Fruit fly (Drosophila melanogaster) whole organism, embryonic: Measurements from ENCODE around the gene alpha-Man-Ic.

ENCODE experiments used
- Antp ChIP-seq: fragments of 200-800 bp; sonication (Bioruptor generic); optimal IDR thresholded peaks from 3 replicates; lab custom pipeline; 2016; ENCODE audit warnings: missing biosample characterization, missing genetic modification characterization
- Bdp1 ChIP-seq: fragments of 200-800 bp; sonication (Bioruptor generic); optimal IDR thresholded peaks from 3 replicates; lab custom pipeline; 2016; ENCODE audit warnings: missing biosample characterization, missing genetic modification characterization
- CG11247 ChIP-seq: fragments of 200-800 bp; sonication (Bioruptor generic); IDR thresholded peaks from 2 replicates; pipeline ENCODE4 v1.3.6; 2022; ENCODE audit warnings: missing biosample characterization, missing genetic modification characterization
- CG11560 ChIP-seq: fragments of 200-800 bp; sonication (Bioruptor generic); IDR thresholded peaks from 3 replicates; pipeline ENCODE4 v1.3.6; 2022; ENCODE audit warnings: missing biosample characterization, missing genetic modification characterization
- CG11723 ChIP-seq: fragments of 200-800 bp; sonication (Bioruptor generic); optimal IDR thresholded peaks from 2 replicates; lab custom pipeline; 2017; ENCODE audit warnings: missing biosample characterization, mild to moderate bottlenecking, missing genetic modification characterization
- CG13894 ChIP-seq: fragments of 200-800 bp; sonication (Bioruptor generic); optimal IDR thresholded peaks from 3 replicates; lab custom pipeline; 2018; ENCODE audit warnings: missing biosample characterization, mild to moderate bottlenecking, missing genetic modification characterization, moderate library complexity
- CG14441 ChIP-seq: fragments of 200-800 bp; sonication (Bioruptor generic); IDR thresholded peaks from 2 replicates; pipeline ENCODE4 v1.3.6; 2022; ENCODE audit warnings: missing biosample characterization, missing genetic modification characterization
- CG1602 ChIP-seq: fragments of 200-800 bp; sonication (Bioruptor generic); optimal IDR thresholded peaks from 3 replicates; lab custom pipeline; 2016; ENCODE audit warnings: missing biosample characterization, missing genetic modification characterization
- CG17912 ChIP-seq: fragments of 200-800 bp; sonication (Bioruptor generic); optimal IDR thresholded peaks from 2 replicates; lab custom pipeline; 2018; ENCODE audit warnings: missing biosample characterization, mild to moderate bottlenecking, missing genetic modification characterization
- CG18476 ChIP-seq: fragments of 200-800 bp; sonication (Bioruptor generic); optimal IDR thresholded peaks from 2 replicates; lab custom pipeline; 2016; ENCODE audit warnings: missing biosample characterization, mild to moderate bottlenecking, missing genetic modification characterization
- CG31224 ChIP-seq: fragments of 200-800 bp; sonication (Bioruptor generic); IDR thresholded peaks from 2 replicates; pipeline ENCODE4 v1.3.6; 2022; ENCODE audit warnings: missing biosample characterization, missing genetic modification characterization
- CG3281 ChIP-seq: fragments of 200-800 bp; sonication (Bioruptor generic); optimal IDR thresholded peaks from 3 replicates; lab custom pipeline; 2017; ENCODE audit warnings: missing biosample characterization, mild to moderate bottlenecking, missing genetic modification characterization
- CG4820 ChIP-seq: fragments of 200-800 bp; sonication (Bioruptor generic); optimal IDR thresholded peaks from 3 replicates; lab custom pipeline; 2016; ENCODE audit warnings: missing biosample characterization, missing genetic modification characterization
- CG6254 ChIP-seq: fragments of 200-800 bp; sonication (Bioruptor generic); optimal IDR thresholded peaks from 3 replicates; lab custom pipeline; 2017; ENCODE audit warnings: mild to moderate bottlenecking, missing biosample characterization, missing genetic modification reagents, missing genetic modification characterization
- CG6813 ChIP-seq: fragments of 200-800 bp; sonication (Bioruptor generic); optimal IDR thresholded peaks from 2 replicates; lab custom pipeline; 2017; ENCODE audit warnings: missing biosample characterization, missing genetic modification characterization, mild to moderate bottlenecking, moderate library complexity, missing genetic modification reagents
- CG7987 ChIP-seq: fragments of 200-800 bp; sonication (Bioruptor generic); optimal IDR thresholded peaks from 2 replicates; lab custom pipeline; 2018; ENCODE audit warnings: missing biosample characterization, mild to moderate bottlenecking, missing genetic modification characterization, moderate library complexity
- CG9817 ChIP-seq: fragments of 200-800 bp; sonication (Bioruptor generic); optimal IDR thresholded peaks from 2 replicates; lab custom pipeline; 2018; ENCODE audit warnings: missing biosample characterization, mild to moderate bottlenecking, missing genetic modification characterization, moderate library complexity
- Dek ChIP-seq: fragments of 200-800 bp; sonication (Bioruptor generic); optimal IDR thresholded peaks from 3 replicates; lab custom pipeline; 2019; ENCODE audit warnings: missing biosample characterization, mild to moderate bottlenecking, missing genetic modification characterization, moderate library complexity
- Dip2 ChIP-seq: fragments of 200-800 bp; sonication (Bioruptor generic); IDR thresholded peaks from 2 replicates; pipeline ENCODE4 v1.3.6; 2022; ENCODE audit warnings: missing biosample characterization, missing genetic modification characterization
- Dll ChIP-seq: fragments of 200-800 bp; sonication (Bioruptor generic); IDR thresholded peaks from 4 replicates; pipeline ENCODE4 v1.3.6; 2022; ENCODE audit warnings: missing biosample characterization, missing genetic modification characterization; ENCODE audit not compliant: partially characterized antibody
- Eip74EF ChIP-seq, 2 experiments: fragments of 200-800 bp in 1 of 2; fragments of >200 bp in 1 of 2; sonication (Bioruptor generic) in 1 of 2; optimal IDR thresholded peaks; 2 replicates each; lab custom pipeline; 2017 to 2019; ENCODE audit warnings: missing biosample characterization in 2 of 2, missing genetic modification characterization in 2 of 2, mild to moderate bottlenecking in 1 of 2, moderate library complexity in 1 of 2
- Ets65A ChIP-seq: fragments of 200-800 bp; sonication (Bioruptor generic); peaks from one replicate; lab custom pipeline; 2016; ENCODE audit warnings: missing biosample characterization, missing genetic modification characterization
- H2.0 ChIP-seq: fragments of 200-800 bp; sonication (Bioruptor generic); IDR thresholded peaks from 2 replicates; pipeline ENCODE4 v1.3.6; 2022; ENCODE audit warnings: missing biosample characterization, missing genetic modification characterization
- HmgD ChIP-seq: fragments of 200-800 bp; sonication (Bioruptor generic); optimal IDR thresholded peaks from 3 replicates; lab custom pipeline; 2016; ENCODE audit warnings: missing biosample characterization, missing genetic modification characterization
- Jarid2 ChIP-seq: fragments of 200-800 bp; sonication (Bioruptor generic); optimal IDR thresholded peaks from 3 replicates; lab custom pipeline; 2017; ENCODE audit warnings: mild to moderate bottlenecking, missing biosample characterization, missing genetic modification reagents, missing genetic modification characterization
- Lpt ChIP-seq: fragments of >200 bp; optimal IDR thresholded peaks from 2 replicates; lab custom pipeline; 2018; ENCODE audit warnings: missing biosample characterization, missing genetic modification characterization
- NC2α ChIP-seq: fragments of 200-800 bp; sonication (Bioruptor generic); optimal IDR thresholded peaks from 2 replicates; lab custom pipeline; 2016; ENCODE audit warnings: missing biosample characterization, missing genetic modification characterization
- Neu2 ChIP-seq: fragments of 200-800 bp; sonication (Bioruptor generic); optimal IDR thresholded peaks from 3 replicates; lab custom pipeline; 2016; ENCODE audit warnings: missing biosample characterization, missing genetic modification characterization, borderline replicate concordance
- Oaz ChIP-seq: fragments of 200-800 bp; sonication (Bioruptor generic); IDR thresholded peaks from 2 replicates; pipeline ENCODE4 v1.3.6; 2022; ENCODE audit warnings: missing biosample characterization, missing genetic modification characterization
- Scr ChIP-seq: fragments of 200-800 bp; sonication (Bioruptor generic); IDR thresholded peaks from 2 replicates; pipeline ENCODE4 v1.3.6; 2022; ENCODE audit warnings: missing biosample characterization, missing genetic modification characterization; ENCODE audit not compliant: partially characterized antibody
- Side ChIP-seq: fragments of 200-800 bp; sonication (Bioruptor generic); optimal IDR thresholded peaks from 2 replicates; lab custom pipeline; 2016; ENCODE audit warnings: missing biosample characterization, missing genetic modification characterization
- Sox100B ChIP-seq: fragments of 200-800 bp; sonication (Bioruptor generic); optimal IDR thresholded peaks from 3 replicates; lab custom pipeline; 2018; ENCODE audit warnings: missing biosample characterization, mild to moderate bottlenecking, missing genetic modification characterization
- Spps ChIP-seq: fragments of 200-800 bp; sonication (Bioruptor generic); optimal IDR thresholded peaks from 2 replicates; lab custom pipeline; 2018; ENCODE audit warnings: missing biosample characterization, mild to moderate bottlenecking, missing genetic modification characterization
- btn ChIP-seq: fragments of 200-800 bp; sonication (Bioruptor generic); optimal IDR thresholded peaks from 2 replicates; lab custom pipeline; 2016; ENCODE audit warnings: missing biosample characterization, missing genetic modification characterization
- crc ChIP-seq: fragments of 200-800 bp; sonication (Bioruptor generic); optimal IDR thresholded peaks from 2 replicates; lab custom pipeline; 2016; ENCODE audit warnings: missing biosample characterization, missing genetic modification characterization
- dmrt11E ChIP-seq: fragments of 200-800 bp; sonication (Bioruptor generic); optimal IDR thresholded peaks from 3 replicates; lab custom pipeline; 2018; ENCODE audit warnings: missing biosample characterization, mild to moderate bottlenecking, missing genetic modification characterization, moderate library complexity
- ems ChIP-seq: fragments of 200-800 bp; sonication (Bioruptor generic); optimal IDR thresholded peaks from 3 replicates; lab custom pipeline; 2016; ENCODE audit warnings: missing biosample characterization, missing genetic modification characterization
- en ChIP-seq: fragments of 200-800 bp; sonication (Bioruptor generic); optimal IDR thresholded peaks from 2 replicates; lab custom pipeline; 2016; ENCODE audit warnings: missing biosample characterization, missing genetic modification characterization
- gcm2 ChIP-seq: fragments of 200-800 bp; sonication (Bioruptor generic); optimal IDR thresholded peaks from 2 replicates; lab custom pipeline; 2016; ENCODE audit warnings: missing biosample characterization, missing genetic modification characterization
- gem ChIP-seq: fragments of 200-800 bp; sonication (Bioruptor generic); optimal IDR thresholded peaks from 2 replicates; lab custom pipeline; 2019; ENCODE audit warnings: missing biosample characterization, mild to moderate bottlenecking, missing genetic modification characterization, moderate library complexity
- gro ChIP-seq: fragments of 200-800 bp; sonication (Bioruptor generic); optimal IDR thresholded peaks from 2 replicates; lab custom pipeline; 2016; ENCODE audit warnings: missing biosample characterization, missing genetic modification characterization
- hbn ChIP-seq: fragments of 200-800 bp; sonication (Bioruptor generic); IDR thresholded peaks from 2 replicates; pipeline ENCODE4 v1.3.6; 2022; ENCODE audit warnings: missing biosample characterization, missing genetic modification characterization; ENCODE audit not compliant: partially characterized antibody
- jumu ChIP-seq: fragments of 200-800 bp; sonication (Bioruptor generic); optimal IDR thresholded peaks from 3 replicates; lab custom pipeline; 2016; ENCODE audit warnings: missing biosample characterization, missing genetic modification characterization
- lab ChIP-seq: fragments of 200-800 bp; sonication (Bioruptor generic); optimal IDR thresholded peaks from 3 replicates; lab custom pipeline; 2017; ENCODE audit warnings: missing biosample characterization, missing genetic modification characterization, mild to moderate bottlenecking, moderate library complexity, missing genetic modification reagents
- lmd ChIP-seq: fragments of 200-800 bp; sonication (Bioruptor generic); IDR thresholded peaks from 2 replicates; pipeline ENCODE4 v1.3.6; 2022; ENCODE audit warnings: missing biosample characterization, missing genetic modification characterization
- maf-S ChIP-seq: fragments of 200-800 bp; sonication (Bioruptor generic); optimal IDR thresholded peaks from 2 replicates; lab custom pipeline; 2016; ENCODE audit warnings: missing biosample characterization, missing genetic modification characterization
- mld ChIP-seq: fragments of 200-800 bp; sonication (Bioruptor generic); IDR thresholded peaks from 3 replicates; pipeline ENCODE4 v1.3.6; 2022; ENCODE audit warnings: missing biosample characterization, missing genetic modification characterization; ENCODE audit not compliant: partially characterized antibody
- repo ChIP-seq: fragments of 200-800 bp; sonication (Bioruptor generic); optimal IDR thresholded peaks from 2 replicates; lab custom pipeline; 2016; ENCODE audit warnings: missing biosample characterization, missing genetic modification characterization
- ssp ChIP-seq: fragments of 200-800 bp; sonication (Bioruptor generic); IDR thresholded peaks from 2 replicates; pipeline ENCODE4 v1.3.6; 2022; ENCODE audit warnings: missing biosample characterization, missing genetic modification characterization
- tx ChIP-seq: fragments of 200-800 bp; sonication (Bioruptor generic); optimal IDR thresholded peaks from 2 replicates; lab custom pipeline; 2016; ENCODE audit warnings: missing biosample characterization, missing genetic modification characterization
- usp ChIP-seq: fragments of >200 bp; optimal IDR thresholded peaks from 2 replicates; lab custom pipeline; 2017; ENCODE audit warnings: missing biosample characterization, missing genetic modification characterization
- wek ChIP-seq: fragments of 200-800 bp; sonication (Bioruptor generic); optimal IDR thresholded peaks from 3 replicates; lab custom pipeline; 2018; ENCODE audit warnings: missing biosample characterization, mild to moderate bottlenecking, missing genetic modification characterization, moderate library complexity

alpha-Man-Ic gene

DNA sequence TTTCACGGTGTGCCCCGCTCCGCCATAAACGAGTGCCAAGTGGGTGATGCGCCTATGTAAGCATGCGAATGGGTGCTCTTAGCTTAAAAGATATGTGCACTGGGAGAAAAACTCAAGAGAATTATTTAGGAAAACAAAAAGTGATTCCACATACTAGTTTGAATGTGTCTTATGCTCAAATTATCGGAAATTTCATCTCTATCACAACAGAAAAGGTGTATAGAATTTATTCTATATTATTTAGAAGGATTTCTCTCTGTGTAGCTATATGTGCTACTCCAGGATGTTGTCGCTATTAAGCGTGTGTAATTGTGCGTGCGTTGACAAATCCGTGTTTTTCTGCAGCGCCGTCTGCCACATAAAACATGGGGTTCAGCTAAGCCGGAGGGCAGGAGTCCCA lies 29.1 kb upstream of the alpha-Man-Ic start (continued):
- TF ChIP-seq CG31224 (GFP tag; lab: Robert Waterston, UW) (0 out of 2 replicates have a peak, but pooled peaks have one; percentile 15), CG4820 (GFP tag; lab: Kevin White, UChicago) (no peak), Dll (GFP tag; lab: Robert Waterston, UW) (no peak), repo (GFP tag; lab: Kevin White, UChicago) (no peak), Dek (tag; lab: Kevin White, UChicago) (no peak), ssp (GFP tag; lab: Robert Waterston, UW) (no peak), CG6813 (GFP tag; lab: Kevin White, UChicago) (no peak), usp (GFP tag; lab: Kevin White, UChicago) (no peak), mld (GFP tag; lab: Robert Waterston, UW) (no peak), maf-S (GFP tag; lab: Kevin White, UChicago) (no peak), CG3281 (GFP tag; lab: Kevin White, UChicago) (peak; percentile 3), btn (GFP tag; lab: Kevin White, UChicago) (no peak), gcm2 (GFP tag; lab: Kevin White, UChicago) (no peak), Antp (no peak), H2.0 (GFP tag; lab: Robert Waterston, UW) (no peak), CG11247 (GFP tag; lab: Robert Waterston, UW) (0 out of 2 replicates have a peak, but pooled peaks have one; percentile 29), Scr (GFP tag; lab: Robert Waterston, UW) (no peak), tx (no peak), CG17912 (GFP tag; lab: Kevin White, UChicago) (no peak), Lpt (GFP tag; lab: Kevin White, UChicago) (no peak), en (GFP tag; lab: Kevin White, UChicago) (no peak), CG14441 (GFP tag; lab: Robert Waterston, UW) (0 out of 2 replicates have a peak, but pooled peaks have one; percentile 26), CG11560 (tag; lab: Robert Waterston, UW) (no peak), Eip74EF (GFP tag; optimal IDR thresholded peaks at IDR 0.05; lab: Kevin White, UChicago) (no peak), gro (GFP tag; lab: Kevin White, UChicago) (no peak), Bdp1 (GFP tag; lab: Kevin White, UChicago) (no peak), Jarid2 (GFP tag; lab: Kevin White, UChicago) (no peak), CG6254 (GFP tag; lab: Kevin White, UChicago) (no peak), jumu (GFP tag; lab: Kevin White, UChicago) (no peak), CG9817 (tag; lab: Kevin White, UChicago) (no peak), hbn (GFP tag; lab: Robert Waterston, UW) (no peak), CG18476 (no peak), wek (GFP tag; lab: Kevin White, UChicago) (no peak), CG11723 (GFP tag; lab: Kevin White, UChicago) (no peak), lmd (GFP tag; lab: Robert Waterston, UW) (no peak), Neu2 (no peak), crc (GFP tag; lab: Kevin White, UChicago) (no peak), Ets65A (GFP tag; lab: Kevin White, UChicago) (peak; percentile 23), NC2α (no peak), ems (GFP tag; lab: Kevin White, UChicago) (no peak), HmgD (GFP tag; lab: Kevin White, UChicago) (no peak), Sox100B (GFP tag; lab: Kevin White, UChicago) (no peak), gem (tag; lab: Kevin White, UChicago) (no peak), Dip2 (no peak), Oaz (GFP tag; lab: Robert Waterston, UW) (no peak), Spps (tag; lab: Kevin White, UChicago) (no peak), CG1602 (GFP tag; lab: Kevin White, UChicago) (no peak), CG13894 (no peak), dmrt11E (tag; lab: Kevin White, UChicago) (no peak), lab (peak; percentile 30), CG7987 (no peak), Side (no peak)
